Worm (Caenorhabditis elegans): Measurements from ENCODE around the gene clec-202.

DNA sequence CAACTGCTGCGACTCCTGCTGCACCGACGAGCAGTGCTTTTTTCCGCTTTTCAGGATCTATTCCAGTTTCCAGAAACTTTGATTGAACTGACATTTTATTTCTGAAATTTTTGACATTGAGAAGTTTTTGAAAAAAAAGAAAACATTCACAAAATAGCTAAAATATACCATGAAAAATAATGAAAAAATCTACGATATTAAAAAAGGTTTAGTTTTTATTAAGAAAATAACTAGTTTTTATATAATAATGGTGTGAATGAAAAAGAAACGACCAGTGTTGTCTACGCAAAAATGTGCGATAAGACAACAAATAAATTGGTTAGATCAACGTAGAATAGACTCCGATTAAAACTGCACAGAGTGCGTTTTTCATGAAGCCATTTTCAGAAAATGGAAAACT is 44.3 kb downstream of the clec-202 start, which contains the start of gene pmp-4:
- no peak for TF ChIP-seq snpc-4 (tag; optimal IDR thresholded peaks at IDR 0.05)
- no peak for TF ChIP-seq mdl-1 (tag; optimal IDR thresholded peaks at IDR 0.05)
- TF ChIP-seq ceh-16 (tag; optimal IDR thresholded peaks at IDR 0.05), result no peak

Data from whole organism, L2 larva.